Fruit fly (Drosophila melanogaster): ENCODE data around the gene Cyp12a5.

DNA sequence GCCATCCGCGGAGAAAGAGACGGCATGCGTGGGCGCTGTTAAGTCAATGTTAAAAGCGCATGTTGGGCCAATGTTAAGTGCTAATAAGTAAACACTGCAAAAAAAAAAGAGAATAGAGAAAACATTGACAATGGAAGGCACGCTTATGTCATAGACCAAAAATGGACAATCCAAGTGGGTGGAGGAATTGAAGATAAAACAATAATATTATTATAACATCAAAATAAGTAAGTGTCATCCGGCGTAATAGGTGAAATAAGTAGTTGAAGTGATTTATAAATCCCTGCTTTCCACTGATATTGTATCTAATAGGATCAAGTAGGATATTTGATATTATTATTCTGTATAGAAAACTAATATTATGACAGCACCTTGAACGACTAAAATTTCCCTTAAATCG, 25.4 kb upstream of the Cyp12a5 start:
- TF ChIP-seq Vsx2 (GFP tag; optimal IDR thresholded peaks at IDR 0.05; ENCODE audit: partially characterized antibody): no peak
- TF ChIP-seq psq (GFP tag; optimal IDR thresholded peaks at IDR 0.05): no peak
- no peak for TF ChIP-seq br (GFP tag; optimal IDR thresholded peaks at IDR 0.05)
- no peak for TF ChIP-seq pan (optimal IDR thresholded peaks at IDR 0.05)
- TF ChIP-seq fru (GFP tag; optimal IDR thresholded peaks at IDR 0.05): no peak
- TF ChIP-seq sage (GFP tag; optimal IDR thresholded peaks at IDR 0.05): no peak
- TF ChIP-seq Dif (GFP tag; optimal IDR thresholded peaks at IDR 0.05; ENCODE audit: partially characterized antibody): no peak

All from whole organism, wandering third instar larva.